Worm (Caenorhabditis elegans) whole organism, L2 larva: Measurements from ENCODE around the gene cutl-11.

Experiments used
- C34F6.9 ChIP-seq: fragments of 150-350 bp; optimal IDR thresholded peaks from 2 replicates; lab custom pipeline; 2014; ENCODE audit warnings: missing biosample characterization, missing genetic modification characterization
- F13H6.1 ChIP-seq: sonication (generic microtip); optimal IDR thresholded peaks from 2 replicates; lab custom pipeline; 2016; ENCODE audit warnings: missing genetic modification characterization, missing compliant biosample characterization
- R02D3.7 ChIP-seq: fragments of 150-350 bp; optimal IDR thresholded peaks from 2 replicates; lab custom pipeline; 2014; ENCODE audit warnings: missing biosample characterization, missing genetic modification characterization
- Y55F3AM.14 ChIP-seq: fragments of 200-800 bp; sonication (Bioruptor generic); optimal IDR thresholded peaks from 2 replicates; lab custom pipeline; 2018; ENCODE audit warnings: mild to moderate bottlenecking, missing genetic modification characterization, missing compliant biosample characterization
- aly-2 ChIP-seq: fragments of 150-350 bp; optimal IDR thresholded peaks from 2 replicates; lab custom pipeline; 2014; ENCODE audit warnings: missing biosample characterization, missing genetic modification characterization
- ama-1 ChIP-seq: fragments of 150-350 bp; optimal IDR thresholded peaks from 2 replicates; lab custom pipeline; 2018; ENCODE audit warnings: inconsistent platforms
- blmp-1 ChIP-seq: sonication (generic microtip); optimal IDR thresholded peaks from 2 replicates; lab custom pipeline; 2017; ENCODE audit warnings: missing genetic modification characterization, mild to moderate bottlenecking, missing compliant biosample characterization, antibody characterized with exemption, moderate library complexity; ENCODE audit not compliant: insufficient read depth
- ceh-16 ChIP-seq: fragments of 150-350 bp; optimal IDR thresholded peaks from 2 replicates; lab custom pipeline; 2014; ENCODE audit warnings: missing biosample characterization, missing genetic modification characterization
- ceh-82 ChIP-seq: fragments of 150-350 bp; optimal IDR thresholded peaks from 2 replicates; lab custom pipeline; 2014; ENCODE audit warnings: missing biosample characterization, missing genetic modification characterization
- crh-2 ChIP-seq: sonication (generic microtip); optimal IDR thresholded peaks from 2 replicates; lab custom pipeline; 2017; ENCODE audit warnings: missing biosample characterization, missing genetic modification characterization
- dmd-4 ChIP-seq: sonication (generic microtip); optimal IDR thresholded peaks from 2 replicates; lab custom pipeline; 2017; ENCODE audit warnings: missing biosample characterization, missing genetic modification characterization
- egl-27 ChIP-seq: sonication (generic microtip); optimal IDR thresholded peaks from 3 replicates; lab custom pipeline; 2017; ENCODE audit warnings: missing biosample characterization, missing genetic modification reagents, missing genetic modification characterization
- elt-1 ChIP-seq: fragments of 150-350 bp; optimal IDR thresholded peaks from 2 replicates; lab custom pipeline; 2014; ENCODE audit warnings: missing biosample characterization, missing genetic modification characterization
- elt-3 ChIP-seq: sonication (generic microtip); optimal IDR thresholded peaks from 2 replicates; lab custom pipeline; 2017; ENCODE audit warnings: missing biosample characterization, missing genetic modification characterization
- fos-1 ChIP-seq: fragments of 150-350 bp; optimal IDR thresholded peaks from 2 replicates; lab custom pipeline; 2014; ENCODE audit warnings: missing biosample characterization, missing genetic modification characterization
- gmeb-1 ChIP-seq: fragments of 150-350 bp; optimal IDR thresholded peaks from 2 replicates; lab custom pipeline; 2014; ENCODE audit warnings: missing biosample characterization, missing genetic modification characterization
- lin-11 ChIP-seq: fragments of 150-350 bp; sonication (generic microtip); optimal IDR thresholded peaks from 2 replicates; lab custom pipeline; 2014; ENCODE audit warnings: missing biosample characterization, missing genetic modification characterization, inconsistent platforms, mixed read lengths
- lin-39 ChIP-seq: fragments of 150-350 bp; optimal IDR thresholded peaks from 2 replicates; lab custom pipeline; 2014; ENCODE audit warnings: missing biosample characterization, missing genetic modification reagents, missing genetic modification characterization
- lsy-2 ChIP-seq, 2 experiments: fragments of 150-350 bp in 1 of 2; sonication (generic microtip) in 1 of 2; optimal IDR thresholded peaks; 2 replicates each; lab custom pipeline; 2014 to 2017; ENCODE audit warnings: missing biosample characterization in 2 of 2, missing genetic modification characterization in 2 of 2
- mab-5 ChIP-seq: fragments of 150-350 bp; optimal IDR thresholded peaks from 2 replicates; lab custom pipeline; 2014; ENCODE audit warnings: missing biosample characterization, missing genetic modification characterization
- mbf-1 ChIP-seq: sonication (generic microtip); optimal IDR thresholded peaks from 2 replicates; lab custom pipeline; 2017; ENCODE audit warnings: missing biosample characterization, missing genetic modification characterization
- mdl-1 ChIP-seq, 2 experiments: fragments of 150-350 bp in 1 of 2; sonication (generic microtip) in 1 of 2; optimal IDR thresholded peaks; 2 replicates each; lab custom pipeline; 2017; ENCODE audit warnings: missing biosample characterization in 2 of 2, missing genetic modification characterization in 2 of 2
- nhr-10 ChIP-seq: sonication (generic microtip); optimal IDR thresholded peaks from 2 replicates; lab custom pipeline; 2017; ENCODE audit warnings: missing biosample characterization, missing genetic modification characterization
- nhr-12 ChIP-seq: fragments of 150-350 bp; optimal IDR thresholded peaks from 2 replicates; lab custom pipeline; 2014; ENCODE audit warnings: missing biosample characterization, missing genetic modification characterization
- nhr-129 ChIP-seq: fragments of 150-350 bp; optimal IDR thresholded peaks from 2 replicates; lab custom pipeline; 2014; ENCODE audit warnings: missing biosample characterization, missing genetic modification characterization
- nhr-25 ChIP-seq: fragments of 150-350 bp; sonication (generic microtip); optimal IDR thresholded peaks from 3 replicates; lab custom pipeline; 2014; ENCODE audit warnings: missing biosample characterization, missing genetic modification characterization
- nhr-6 ChIP-seq: fragments of 150-350 bp; optimal IDR thresholded peaks from 2 replicates; lab custom pipeline; 2014; ENCODE audit warnings: missing biosample characterization, missing genetic modification characterization
- peb-1 ChIP-seq: fragments of 150-350 bp; optimal IDR thresholded peaks from 2 replicates; lab custom pipeline; 2014; ENCODE audit warnings: missing biosample characterization, missing genetic modification characterization
- sem-4 ChIP-seq: fragments of 150-350 bp; optimal IDR thresholded peaks from 2 replicates; lab custom pipeline; 2014; ENCODE audit warnings: missing biosample characterization, missing genetic modification reagents, missing genetic modification characterization
- skn-1 ChIP-seq: sonication (generic microtip); optimal IDR thresholded peaks from 2 replicates; lab custom pipeline; 2017; ENCODE audit warnings: missing biosample characterization, missing genetic modification characterization
- sma-3 ChIP-seq: sonication (generic microtip); optimal IDR thresholded peaks from 2 replicates; lab custom pipeline; 2016; ENCODE audit warnings: missing genetic modification reagents, missing genetic modification characterization, missing compliant biosample characterization
- sma-9 ChIP-seq, 2 experiments: fragments of 150-350 bp in 1 of 2; sonication (generic microtip) in 1 of 2; optimal IDR thresholded peaks; 2 replicates each; lab custom pipeline; 2014 to 2016; ENCODE audit warnings: missing genetic modification characterization in 2 of 2, mild to moderate bottlenecking in 1 of 2, missing biosample characterization in 1 of 2, missing compliant biosample characterization in 1 of 2, missing genetic modification reagents in 1 of 2, moderate library complexity in 1 of 2
- unc-55 ChIP-seq: fragments of 150-350 bp; sonication (generic microtip); optimal IDR thresholded peaks from 3 replicates; lab custom pipeline; 2014; ENCODE audit warnings: missing biosample characterization, missing genetic modification reagents, missing genetic modification characterization
- zag-1 ChIP-seq: fragments of 150-350 bp; optimal IDR thresholded peaks from 2 replicates; lab custom pipeline; 2014; ENCODE audit warnings: missing biosample characterization, missing genetic modification characterization
- ztf-1 ChIP-seq: fragments of 200-800 bp; sonication (Bioruptor generic); conservative IDR thresholded peaks from 2 replicates; pipeline ENCODE4 v1.3.6; 2022; ENCODE audit warnings: missing genetic modification characterization, missing compliant biosample characterization

cutl-11 gene

ce11 chrX:11675573-11675972 is 24.9 kb upstream of the cutl-11 start:
- TF ChIP-seq lsy-2 (tag; optimal IDR thresholded peaks at IDR 0.05; lab: Kevin White, UChicago), result no peak
- no peak for TF ChIP-seq mdl-1 (tag; optimal IDR thresholded peaks at IDR 0.05; lab: Kevin White, UChicago)
- TF ChIP-seq aly-2 (tag; lab: Kevin White, UChicago), result no peak
- TF ChIP-seq lin-39 (tag; lab: Kevin White, UChicago), result no peak
- no peak for TF ChIP-seq skn-1 (tag; lab: Kevin White, UChicago)
- TF ChIP-seq ceh-82, result no peak
- no peak for TF ChIP-seq gmeb-1 (tag; lab: Kevin White, UChicago)

ce11 chrX:11673063-11673759 is 22.6 kb upstream of the cutl-11 start:
- TF ChIP-seq mbf-1 (no peak), mab-5 (tag; lab: Kevin White, UChicago) (peak; percentile 7)

ce11 chrX:11666545-11667177 is 16.0 kb upstream of the cutl-11 start, which contains the start of gene noca-2:
Gene noca-2 (plus strand): TSS chrX:11667127.
- TF ChIP-seq C34F6.9 (tag; lab: Kevin White, UChicago) (peak; percentile 75), ama-1 (lab: Kevin White, UChicago) (no peak), lsy-2 (tag; optimal IDR thresholded peaks at IDR 0.05; lab: Kevin White, UChicago) (peak in 1 of 2 experiments; percentile 44), sem-4 (tag; lab: Kevin White, UChicago) (peak; percentile 3), fos-1 (tag; lab: Kevin White, UChicago) (peak; percentile 15), dmd-4 (tag; lab: Kevin White, UChicago) (no peak), unc-55 (GFP tag; lab: Kevin White, UChicago) (peak; percentile 81), blmp-1 (tag; lab: Kevin White, UChicago) (no peak), nhr-6 (no peak), mab-5 (tag; lab: Kevin White, UChicago) (peak; percentile 76), crh-2 (tag; lab: Kevin White, UChicago) (peak; percentile 8), sma-9 (GFP tag; optimal IDR thresholded peaks at IDR 0.05; lab: Kevin White, UChicago) (peak; percentile 67), sma-9 (tag; optimal IDR thresholded peaks at IDR 0.05; lab: Kevin White, UChicago) (no peak), egl-27 (tag; lab: Kevin White, UChicago) (peak; percentile 36), F13H6.1 (tag; lab: Kevin White, UChicago) (peak; percentile 47), nhr-129 (tag; lab: Kevin White, UChicago) (peak; percentile 6), zag-1 (peak; percentile 55), elt-1 (tag; lab: Kevin White, UChicago) (no peak), peb-1 (tag; lab: Kevin White, UChicago) (no peak)

- TF ChIP-seq nhr-25, result peak; percentile 14
- TF ChIP-seq blmp-1 (tag; lab: Kevin White, UChicago), result peak; percentile 95
- no peak for TF ChIP-seq lin-11 (tag; lab: Kevin White, UChicago)
- peak; percentile 40 for TF ChIP-seq sem-4 (tag; lab: Kevin White, UChicago)
- TF ChIP-seq, all 48 proteins: peak for 3
These were observed 14.9 kb upstream of the cutl-11 start for ce11 chrX:11665522-11666017.

DNA sequence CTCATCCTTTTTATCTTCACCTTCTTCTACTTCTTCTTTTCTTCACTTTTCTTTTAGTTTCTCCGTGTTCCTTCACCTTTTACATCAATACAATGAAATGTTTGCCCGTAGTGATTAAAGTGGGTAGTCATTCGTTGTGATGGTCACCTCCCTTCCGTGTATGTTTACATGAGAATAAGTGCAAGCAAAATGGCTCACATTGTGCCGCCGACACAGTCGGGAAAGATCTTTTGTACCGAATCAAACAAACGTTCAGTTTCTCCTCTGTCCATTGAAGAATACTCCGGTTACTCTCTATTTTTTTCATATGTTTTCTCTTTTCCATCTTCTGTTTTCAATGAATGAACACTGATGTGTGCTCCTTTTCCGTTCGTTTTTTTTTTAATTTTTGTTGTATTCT is 13.5 kb upstream of the cutl-11 start:
- TF ChIP-seq nhr-10 (tag; lab: Kevin White, UChicago), result no peak
- TF ChIP-seq nhr-12 (tag; lab: Kevin White, UChicago), result no peak
- TF ChIP-seq elt-1 (tag; lab: Kevin White, UChicago), result no peak
- no peak for TF ChIP-seq elt-3
- TF ChIP-seq F13H6.1 (tag; lab: Kevin White, UChicago), result no peak
- no peak for TF ChIP-seq ztf-1 (GFP tag; lab: Robert Waterston, UW)
- TF ChIP-seq mbf-1, result no peak
- no peak for TF ChIP-seq lin-11 (tag; lab: Kevin White, UChicago)
- TF ChIP-seq gmeb-1 (tag; lab: Kevin White, UChicago), result no peak
- TF ChIP-seq Y55F3AM.14, result no peak
- TF ChIP-seq sma-3 (GFP tag; lab: Kevin White, UChicago), result no peak
- no peak for TF ChIP-seq ceh-16 (tag; lab: Kevin White, UChicago)
- no peak for TF ChIP-seq aly-2 (tag; lab: Kevin White, UChicago)
- no peak for TF ChIP-seq R02D3.7 (tag; lab: Kevin White, UChicago)
- TF ChIP-seq zag-1, result no peak
